Fruit fly (Drosophila melanogaster) whole organism, embryonic: ENCODE measurements around the gene nAChRalpha6.
A peak's percentile ranks its signal among the peaks of the same experiment; 100 is the strongest.

ENCODE experiments used
- Abd-B ChIP-seq: fragments of 200-800 bp; sonication (Bioruptor generic); optimal IDR thresholded peaks from 2 replicates; lab custom pipeline; 2018; ENCODE audit warnings: missing biosample characterization, mild to moderate bottlenecking, missing genetic modification characterization, moderate library complexity
- Adf1 ChIP-seq: fragments of 200-800 bp; sonication (Bioruptor generic); IDR thresholded peaks from 2 replicates; pipeline ENCODE4 v1.3.6; 2022; ENCODE audit warnings: missing biosample characterization, missing genetic modification characterization
- CG10366 ChIP-seq: fragments of 200-800 bp; sonication (Bioruptor generic); IDR thresholded peaks from 2 replicates; pipeline ENCODE4 v1.3.6; 2022; ENCODE audit warnings: missing biosample characterization, missing genetic modification characterization
- CG10543 ChIP-seq: fragments of 200-800 bp; sonication (Bioruptor generic); optimal IDR thresholded peaks from 3 replicates; lab custom pipeline; 2017; ENCODE audit warnings: missing biosample characterization, mild to moderate bottlenecking, missing genetic modification characterization, moderate library complexity
- CG10959 ChIP-seq: fragments of 200-800 bp; sonication (Bioruptor generic); IDR thresholded peaks from 2 replicates; pipeline ENCODE4 v1.3.6; 2022; ENCODE audit warnings: missing biosample characterization, missing genetic modification characterization
- CG11456 ChIP-seq: fragments of 200-800 bp; sonication (Bioruptor generic); IDR thresholded peaks from 3 replicates; pipeline ENCODE4 v1.3.6; 2022; ENCODE audit warnings: missing biosample characterization, missing genetic modification characterization
- CG13296 ChIP-seq: fragments of 200-800 bp; sonication (Bioruptor generic); optimal IDR thresholded peaks from 3 replicates; lab custom pipeline; 2018; ENCODE audit warnings: missing biosample characterization, mild to moderate bottlenecking, missing genetic modification characterization
- CG13624 ChIP-seq: fragments of 200-800 bp; sonication (Bioruptor generic); optimal IDR thresholded peaks from 2 replicates; lab custom pipeline; 2016; ENCODE audit warnings: missing biosample characterization, missing genetic modification characterization
- CG14014 ChIP-seq: fragments of 200-800 bp; sonication (Bioruptor generic); IDR thresholded peaks from 2 replicates; pipeline ENCODE4 v1.3.6; 2022; ENCODE audit warnings: missing biosample characterization, missing genetic modification characterization
- CG14860 ChIP-seq: fragments of 200-800 bp; sonication (Bioruptor generic); IDR thresholded peaks from 3 replicates; pipeline ENCODE4 v1.3.6; 2022; ENCODE audit warnings: missing biosample characterization, missing genetic modification characterization; ENCODE audit not compliant: partially characterized antibody
- CG14965 ChIP-seq: fragments of 200-800 bp; sonication (Bioruptor generic); optimal IDR thresholded peaks from 2 replicates; lab custom pipeline; 2016; ENCODE audit warnings: missing biosample characterization, missing genetic modification characterization, borderline replicate concordance
- CG1603 ChIP-seq: fragments of 200-800 bp; sonication (Bioruptor generic); optimal IDR thresholded peaks from 2 replicates; lab custom pipeline; 2019; ENCODE audit warnings: missing biosample characterization, mild to moderate bottlenecking, missing genetic modification characterization, moderate library complexity
- CG16863 ChIP-seq: fragments of 200-800 bp; sonication (Bioruptor generic); optimal IDR thresholded peaks from 3 replicates; lab custom pipeline; 2016; ENCODE audit warnings: missing biosample characterization, missing genetic modification characterization
- CG17612 ChIP-seq: fragments of 200-800 bp; sonication (Bioruptor generic); IDR thresholded peaks from 2 replicates; pipeline ENCODE4 v1.3.6; 2022; ENCODE audit warnings: missing biosample characterization, missing genetic modification characterization
- CG18262 ChIP-seq: fragments of 200-800 bp; optimal IDR thresholded peaks from 3 replicates; lab custom pipeline; 2019; ENCODE audit warnings: missing biosample characterization, mild to moderate bottlenecking, missing genetic modification characterization, moderate library complexity
- CG31365 ChIP-seq: fragments of 200-800 bp; sonication (Bioruptor generic); optimal IDR thresholded peaks from 2 replicates; lab custom pipeline; 2018; ENCODE audit warnings: missing biosample characterization, mild to moderate bottlenecking, missing genetic modification characterization
- CG3726 ChIP-seq: fragments of 200-800 bp; sonication (Bioruptor generic); IDR thresholded peaks from 3 replicates; pipeline ENCODE4, ENCODE4 v1.3.6; 2022; ENCODE audit warnings: missing biosample characterization, missing genetic modification characterization
- CG3838 ChIP-seq: fragments of 200-800 bp; sonication (Bioruptor generic); optimal IDR thresholded peaks from 3 replicates; lab custom pipeline; 2016; ENCODE audit warnings: missing biosample characterization, missing genetic modification characterization
- CG4707 ChIP-seq: fragments of 200-800 bp; sonication (Bioruptor generic); optimal IDR thresholded peaks from 2 replicates; lab custom pipeline; 2018; ENCODE audit warnings: missing biosample characterization, mild to moderate bottlenecking, missing genetic modification characterization, moderate library complexity
- CG4730 ChIP-seq: fragments of 200-800 bp; sonication (Bioruptor generic); IDR thresholded peaks from 2 replicates; pipeline ENCODE4 v1.3.6; 2022; ENCODE audit warnings: missing biosample characterization, missing genetic modification characterization
- CG6683 ChIP-seq: fragments of 200-800 bp; sonication (Bioruptor generic); optimal IDR thresholded peaks from 2 replicates; lab custom pipeline; 2017; ENCODE audit warnings: missing biosample characterization, mild to moderate bottlenecking, missing genetic modification characterization, missing genetic modification reagents
- CG9876 ChIP-seq: fragments of 200-800 bp; sonication (Bioruptor generic); optimal IDR thresholded peaks from 2 replicates; lab custom pipeline; 2016; ENCODE audit warnings: missing biosample characterization, missing genetic modification characterization
- CkIIα-i1 ChIP-seq: fragments of 200-800 bp; sonication (Bioruptor generic); IDR thresholded peaks from 2 replicates; pipeline ENCODE4 v1.3.6; 2022; ENCODE audit warnings: missing biosample characterization, missing genetic modification characterization
- Drgx ChIP-seq: fragments of 200-800 bp; sonication (Bioruptor generic); IDR thresholded peaks from 2 replicates; pipeline ENCODE4 v1.3.6; 2022; ENCODE audit warnings: missing biosample characterization, missing genetic modification characterization
- ERR ChIP-seq: fragments of 200-800 bp; sonication (Bioruptor generic); optimal IDR thresholded peaks from 2 replicates; lab custom pipeline; 2016; ENCODE audit warnings: missing biosample characterization, missing genetic modification characterization
- Hmr ChIP-seq: fragments of 200-800 bp; sonication (Bioruptor generic); optimal IDR thresholded peaks from 3 replicates; lab custom pipeline; 2017; ENCODE audit warnings: mild to moderate bottlenecking, missing biosample characterization, missing genetic modification reagents, missing genetic modification characterization
- Hr78 ChIP-seq, 2 experiments: fragments of 200-800 bp in 1 of 2; fragments of >200 bp in 1 of 2; sonication (Bioruptor generic) in 1 of 2; optimal IDR thresholded peaks; 2 replicates each; lab custom pipeline; 2017 to 2019; ENCODE audit warnings: missing biosample characterization in 2 of 2, missing genetic modification characterization in 2 of 2, mild to moderate bottlenecking in 1 of 2, moderate library complexity in 1 of 2
- Hsf ChIP-seq: fragments of 200-800 bp; sonication (Bioruptor generic); optimal IDR thresholded peaks from 3 replicates; lab custom pipeline; 2016; ENCODE audit warnings: missing biosample characterization, missing genetic modification characterization
- Meics ChIP-seq: fragments of 200-800 bp; sonication (Bioruptor generic); optimal IDR thresholded peaks from 2 replicates; lab custom pipeline; 2017; ENCODE audit warnings: missing biosample characterization, mild to moderate bottlenecking, missing genetic modification characterization
- Nf-YA ChIP-seq: fragments of 200-800 bp; sonication (Bioruptor generic); IDR thresholded peaks from 2 replicates; pipeline ENCODE4 v1.3.6; 2022; ENCODE audit warnings: missing biosample characterization, missing genetic modification characterization
- Oli ChIP-seq: fragments of 200-800 bp; sonication (Bioruptor generic); optimal IDR thresholded peaks from 2 replicates; lab custom pipeline; 2018; ENCODE audit warnings: missing biosample characterization, mild to moderate bottlenecking, missing genetic modification characterization, moderate library complexity
- Optix ChIP-seq: fragments of 200-800 bp; sonication (Bioruptor generic); IDR thresholded peaks from 3 replicates; pipeline ENCODE4 v1.3.6; 2022; ENCODE audit warnings: missing biosample characterization, missing genetic modification characterization
- Ravus ChIP-seq: fragments of 200-800 bp; sonication (Bioruptor generic); IDR thresholded peaks from 2 replicates; pipeline ENCODE4 v1.3.6; 2022; ENCODE audit warnings: missing biosample characterization, missing genetic modification characterization
- Spps ChIP-seq: fragments of 200-800 bp; sonication (Bioruptor generic); optimal IDR thresholded peaks from 2 replicates; lab custom pipeline; 2018; ENCODE audit warnings: missing biosample characterization, mild to moderate bottlenecking, missing genetic modification characterization
- TFAM ChIP-seq: fragments of 200-800 bp; sonication (Bioruptor generic); optimal IDR thresholded peaks from 2 replicates; lab custom pipeline; 2017; ENCODE audit warnings: missing biosample characterization, missing genetic modification characterization, inconsistent platforms
- ap ChIP-seq: fragments of 200-800 bp; sonication (Bioruptor generic); IDR thresholded peaks from 2 replicates; pipeline ENCODE4 v1.3.6; 2022; ENCODE audit warnings: missing biosample characterization, missing genetic modification characterization
- bbx ChIP-seq: fragments of 200-800 bp; sonication (Bioruptor generic); IDR thresholded peaks from 2 replicates; pipeline ENCODE4 v1.3.6; 2022; ENCODE audit warnings: missing biosample characterization, missing genetic modification characterization; ENCODE audit not compliant: partially characterized antibody
- bowl ChIP-seq: fragments of 200-800 bp; sonication (Bioruptor generic); IDR thresholded peaks from 2 replicates; pipeline ENCODE4 v1.3.6; 2022; ENCODE audit warnings: missing biosample characterization, missing genetic modification characterization
- chn ChIP-seq: fragments of 200-800 bp; sonication (Bioruptor generic); optimal IDR thresholded peaks from 2 replicates; lab custom pipeline; 2016; ENCODE audit warnings: missing biosample characterization, missing genetic modification characterization
- crc ChIP-seq: fragments of 200-800 bp; sonication (Bioruptor generic); optimal IDR thresholded peaks from 2 replicates; lab custom pipeline; 2016; ENCODE audit warnings: missing biosample characterization, missing genetic modification characterization
- ind ChIP-seq: fragments of 200-800 bp; sonication (Bioruptor generic); optimal IDR thresholded peaks from 3 replicates; lab custom pipeline; 2016; ENCODE audit warnings: missing biosample characterization, missing genetic modification characterization
- jigr1 ChIP-seq: fragments of 200-800 bp; sonication (Bioruptor generic); IDR thresholded peaks from 3 replicates; pipeline ENCODE4 v1.3.6; 2022; ENCODE audit warnings: missing biosample characterization, missing genetic modification characterization
- kah ChIP-seq: fragments of 200-800 bp; sonication (Bioruptor generic); optimal IDR thresholded peaks from 2 replicates; lab custom pipeline; 2018; ENCODE audit warnings: missing biosample characterization, mild to moderate bottlenecking, missing genetic modification characterization
- knrl ChIP-seq: fragments of 200-800 bp; sonication (Bioruptor generic); IDR thresholded peaks from 3 replicates; pipeline ENCODE4 v1.3.6; 2022; ENCODE audit warnings: missing biosample characterization, missing genetic modification characterization; ENCODE audit not compliant: partially characterized antibody
- lov ChIP-seq, 2 experiments: fragments of 200-800 bp in 1 of 2; fragments of >200 bp in 1 of 2; sonication (Bioruptor generic) in 1 of 2; IDR thresholded peaks in 1 of 2; optimal IDR thresholded peaks in 1 of 2; 2 replicates in 1 of 2; 3 replicates in 1 of 2; pipeline versions ENCODE4 v1.3.6 to Lab custom; 2017 to 2022; ENCODE audit warnings: missing biosample characterization in 1 of 2, missing genetic modification characterization in 1 of 2
- mam ChIP-seq: fragments of 200-800 bp; sonication (Bioruptor generic); optimal IDR thresholded peaks from 3 replicates; lab custom pipeline; 2016; ENCODE audit warnings: missing biosample characterization, missing genetic modification characterization
- org-1 ChIP-seq: fragments of 200-800 bp; sonication (Bioruptor generic); optimal IDR thresholded peaks from 2 replicates; lab custom pipeline; 2017; ENCODE audit warnings: missing biosample characterization, missing genetic modification characterization
- peb ChIP-seq: fragments of 200-800 bp; sonication (Bioruptor generic); IDR thresholded peaks from 2 replicates; pipeline ENCODE4 v1.3.6; 2022; ENCODE audit warnings: missing biosample characterization, missing genetic modification characterization
- sisA ChIP-seq: fragments of 200-800 bp; sonication (Bioruptor generic); IDR thresholded peaks from 2 replicates; pipeline ENCODE4 v1.3.6; 2022; ENCODE audit warnings: missing biosample characterization, missing genetic modification characterization
- stc ChIP-seq: fragments of 200-800 bp; sonication (Bioruptor generic); IDR thresholded peaks from 2 replicates; pipeline ENCODE4 v1.3.6; 2022; ENCODE audit warnings: missing biosample characterization, missing genetic modification characterization
- z ChIP-seq: fragments of 200-800 bp; sonication (Bioruptor generic); IDR thresholded peaks from 3 replicates; pipeline ENCODE4 v1.3.6; 2022; ENCODE audit warnings: missing biosample characterization, missing genetic modification characterization

The nAChRalpha6 gene

dm6 chr2L:9921401-9921800 lies 35.4 kb upstream of the nAChRalpha6 start, which contains the start of gene CG4592 (continued):
- TF ChIP-seq CG11456: peak; percentile 73; the same call in 2 of the 3 replicates
- peak; percentile 70 for TF ChIP-seq Meics
- TF ChIP-seq CG16863 (GFP tag; lab: Kevin White, UChicago): peak; percentile 39
- TF ChIP-seq CG17612 (GFP tag; lab: Robert Waterston, UW): no peak
- 0 out of 2 replicates have a peak, but pooled peaks have one; percentile 21 for TF ChIP-seq ap
- no peak for TF ChIP-seq CG18262 (tag; lab: Kevin White, UChicago)
- no peak for TF ChIP-seq jigr1 (GFP tag; lab: Robert Waterston, UW)
- TF ChIP-seq Hr78 (GFP tag; optimal IDR thresholded peaks at IDR 0.05; lab: Kevin White, UChicago): no peak
- no peak for TF ChIP-seq bowl (GFP tag; lab: Robert Waterston, UW)
- TF ChIP-seq CG4730: no peak
- TF ChIP-seq CG13624 (GFP tag; lab: Kevin White, UChicago): no peak
- TF ChIP-seq TFAM (GFP tag; lab: Kevin White, UChicago): no peak
- TF ChIP-seq CG4707 (GFP tag; lab: Kevin White, UChicago): no peak
- no peak for TF ChIP-seq sisA (GFP tag; lab: Robert Waterston, UW)
- peak; percentile 72 for TF ChIP-seq CG10366
- 0 out of 3 replicates have a peak, but pooled peaks have one; percentile 34 for TF ChIP-seq Optix (GFP tag; lab: Robert Waterston, UW)
- TF ChIP-seq knrl (GFP tag; lab: Robert Waterston, UW): no peak
- TF ChIP-seq CG13296 (GFP tag; lab: Kevin White, UChicago): peak; percentile 52
- peak; percentile 83 for TF ChIP-seq Drgx (GFP tag; lab: Robert Waterston, UW)
- no peak for TF ChIP-seq Abd-B
- peak; percentile 67; the same call in 1 of the 2 replicates for TF ChIP-seq CG14014
- no peak for TF ChIP-seq CG14860 (GFP tag; lab: Robert Waterston, UW)
- TF ChIP-seq org-1: no peak
- no peak for TF ChIP-seq CG10959 (GFP tag; lab: Robert Waterston, UW)
- peak; percentile 72 for TF ChIP-seq Hsf (GFP tag; lab: Kevin White, UChicago)
- no peak for TF ChIP-seq CkIIα-i1 (GFP tag; lab: Robert Waterston, UW)
- peak; percentile 27 for TF ChIP-seq ind (GFP tag; lab: Kevin White, UChicago)
- peak; percentile 22 for TF ChIP-seq Spps (tag; lab: Kevin White, UChicago)
- TF ChIP-seq stc (GFP tag; lab: Robert Waterston, UW): 0 out of 2 replicates have a peak, but pooled peaks have one; percentile 17
- peak; percentile 67 for TF ChIP-seq Hmr (GFP tag; lab: Kevin White, UChicago)
- TF ChIP-seq Ravus: no peak
- peak; percentile 18; the same call in 1 of the 2 replicates for TF ChIP-seq Adf1 (GFP tag; lab: Robert Waterston, UW)
- TF ChIP-seq chn: peak; percentile 42
- peak; percentile 11 for TF ChIP-seq CG31365 (tag; lab: Kevin White, UChicago)
- no peak for TF ChIP-seq crc (GFP tag; lab: Kevin White, UChicago)
- no peak for TF ChIP-seq CG10543 (GFP tag; lab: Kevin White, UChicago)
- TF ChIP-seq CG9876: no peak
- no peak for TF ChIP-seq Nf-YA
- TF ChIP-seq CG14965 (GFP tag; lab: Kevin White, UChicago): no peak
- TF ChIP-seq CG1603 (tag; lab: Kevin White, UChicago): peak; percentile 67
- no peak for TF ChIP-seq ERR (GFP tag; lab: Kevin White, UChicago)
- no peak for TF ChIP-seq lov (optimal IDR thresholded peaks at IDR 0.05; lab: Kevin White, UChicago)
- 0 out of 3 replicates have a peak, but pooled peaks have one; percentile 27 for TF ChIP-seq lov (GFP tag; IDR thresholded peaks at IDR 0.05; lab: Robert Waterston, UW)
- TF ChIP-seq z (GFP tag; lab: Robert Waterston, UW): no peak
- TF ChIP-seq CG6683: no peak
- peak; percentile 5 for TF ChIP-seq CG3838
- TF ChIP-seq mam: peak; percentile 33
- no peak for TF ChIP-seq peb
- TF ChIP-seq kah (GFP tag; lab: Kevin White, UChicago): peak; percentile 46
- TF ChIP-seq bbx (GFP tag; lab: Robert Waterston, UW): no peak
- peak; percentile 33 for TF ChIP-seq Oli (tag; lab: Kevin White, UChicago)
- no peak for TF ChIP-seq CG3726 (GFP tag; lab: Robert Waterston, UW)
